Fruit fly (Drosophila melanogaster) whole organism, prepupa: ENCODE measurements around the gene Lcp65Ag1.
A peak's percentile ranks its signal among the peaks of the same experiment; 100 is the strongest.

Source experiments
- CG11762 ChIP-seq: fragments of 200-800 bp; sonication (Bioruptor generic); optimal IDR thresholded peaks from 3 replicates; lab custom pipeline; 2016; ENCODE audit warnings: missing biosample characterization, missing genetic modification characterization; ENCODE audit not compliant: insufficient read depth
- CG6808 ChIP-seq: fragments of 200-800 bp; sonication (Bioruptor generic); optimal IDR thresholded peaks from 3 replicates; lab custom pipeline; 2017; ENCODE audit warnings: missing biosample characterization, missing genetic modification characterization, mild to moderate bottlenecking, moderate library complexity, missing genetic modification reagents
- CG6854 ChIP-seq: fragments of 200-800 bp; sonication (Bioruptor generic); optimal IDR thresholded peaks from 2 replicates; lab custom pipeline; 2017; ENCODE audit warnings: missing biosample characterization, mild to moderate bottlenecking, missing genetic modification characterization
- CG7368 ChIP-seq: fragments of 200-800 bp; sonication (Bioruptor generic); optimal IDR thresholded peaks from 3 replicates; lab custom pipeline; 2016; ENCODE audit warnings: missing biosample characterization, missing genetic modification characterization
- OdsH ChIP-seq: fragments of 200-800 bp; sonication (Bioruptor generic); optimal IDR thresholded peaks from 3 replicates; lab custom pipeline; 2016; ENCODE audit warnings: missing biosample characterization, missing genetic modification characterization
- Sox102F ChIP-seq: fragments of 200-800 bp; sonication (Bioruptor generic); optimal IDR thresholded peaks from 2 replicates; lab custom pipeline; 2016; ENCODE audit warnings: missing biosample characterization, mild to moderate bottlenecking, missing genetic modification characterization
- dac ChIP-seq: fragments of 200-800 bp; sonication (Bioruptor generic); optimal IDR thresholded peaks from 2 replicates; lab custom pipeline; 2017; ENCODE audit warnings: missing biosample characterization, mild to moderate bottlenecking, missing genetic modification characterization
- dsx ChIP-seq: fragments of 200-800 bp; optimal IDR thresholded peaks from 3 replicates; lab custom pipeline; 2019; ENCODE audit warnings: missing biosample characterization, mild to moderate bottlenecking, missing genetic modification characterization, moderate library complexity; ENCODE audit not compliant: poor library complexity, severe bottlenecking
- eg ChIP-seq: fragments of 200-800 bp; sonication (Bioruptor generic); IDR thresholded peaks from 3 replicates; pipeline ENCODE4 v1.3.6; 2022; ENCODE audit warnings: missing biosample characterization, missing genetic modification characterization
- net ChIP-seq: fragments of 200-800 bp; sonication (Bioruptor generic); optimal IDR thresholded peaks from 3 replicates; lab custom pipeline; 2016; ENCODE audit warnings: missing biosample characterization, missing genetic modification characterization

DNA sequence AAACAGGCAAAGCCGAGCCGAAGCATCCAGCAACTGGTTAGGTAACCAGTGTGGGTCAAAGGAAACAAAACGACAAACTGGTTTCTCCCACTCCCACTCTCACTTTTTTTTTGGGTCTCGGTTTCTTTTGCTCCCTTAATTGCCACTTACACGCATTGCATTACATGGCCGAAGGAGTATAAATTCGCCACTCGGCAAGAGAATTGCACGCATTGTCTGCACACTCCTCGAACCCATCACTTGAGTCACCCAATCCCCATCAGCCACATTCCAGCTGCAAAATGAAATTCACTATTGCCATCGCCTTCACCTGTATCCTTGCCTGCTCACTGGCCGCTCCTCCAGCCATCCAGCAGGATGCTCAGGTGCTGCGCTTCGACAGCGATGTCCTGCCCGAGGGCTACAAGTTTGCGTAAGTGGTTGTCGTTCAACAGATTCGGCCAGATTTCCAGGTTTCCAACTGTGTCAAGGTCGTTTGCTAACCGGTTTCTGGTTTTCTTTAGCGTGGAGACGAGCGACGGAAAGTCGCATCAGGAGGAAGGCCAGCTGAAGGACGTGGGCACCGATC lies 8.2 kb upstream of the Lcp65Ag1 start, which contains the start of gene Lcp65Ad:
- TF ChIP-seq CG6854 (GFP tag; lab: Kevin White, UChicago), result no peak
- no peak for TF ChIP-seq eg (GFP tag; lab: Robert Waterston, UW)
- TF ChIP-seq OdsH, result no peak
- TF ChIP-seq CG7368 (GFP tag; lab: Kevin White, UChicago), result no peak
- no peak for TF ChIP-seq net (GFP tag; lab: Kevin White, UChicago)
- TF ChIP-seq dsx, result no peak
- no peak for TF ChIP-seq Sox102F (GFP tag; lab: Kevin White, UChicago)
- TF ChIP-seq CG11762 (GFP tag; lab: Kevin White, UChicago), result no peak
- peak; percentile 14 for TF ChIP-seq CG6808 (GFP tag; lab: Kevin White, UChicago)
- no peak for TF ChIP-seq dac (GFP tag; lab: Kevin White, UChicago)
